Fruit fly (Drosophila melanogaster) whole organism: ENCODE results near the gene CG5196.

Experiments
- CG8478 ChIP-seq: fragments of >200 bp; optimal IDR thresholded peaks from 2 replicates; lab custom pipeline; 2018; ENCODE audit warnings: inconsistent platforms
- Dll ChIP-seq: fragments of >200 bp; optimal IDR thresholded peaks from 2 replicates; lab custom pipeline; 2017
- EcR ChIP-seq, 2 experiments: fragments of >200 bp; optimal IDR thresholded peaks; 2 replicates each; lab custom pipeline; 2017; ENCODE audit warnings: missing biosample characterization in 2 of 2, missing genetic modification characterization in 2 of 2, missing genetic modification reagents in 2 of 2
- pan ChIP-seq: fragments of >200 bp; optimal IDR thresholded peaks from 2 replicates; lab custom pipeline; 2017
- psq ChIP-seq: fragments of >200 bp; optimal IDR thresholded peaks from 2 replicates; lab custom pipeline; 2017
- usp ChIP-seq: fragments of >200 bp; optimal IDR thresholded peaks from 2 replicates; lab custom pipeline; 2017; ENCODE audit warnings: missing biosample characterization, missing genetic modification characterization, mixed read lengths

Gene CG5196

dm6 chr3R:12384274-12384673 is 23.8 kb upstream of the CG5196 start:
- TF ChIP-seq Dll (lab: Kevin White, UChicago) (no peak), pan (lab: Kevin White, UChicago) (no peak), EcR (GFP tag; optimal IDR thresholded peaks at IDR 0.05; lab: Kevin White, UChicago) (no peak), CG8478 (lab: Kevin White, UChicago) (no peak), psq (lab: Kevin White, UChicago) (no peak), usp (GFP tag; lab: Kevin White, UChicago) (no peak)

- TF ChIP-seq Dll (lab: Kevin White, UChicago) = no peak
- no peak for TF ChIP-seq CG8478 (lab: Kevin White, UChicago)
- no peak for TF ChIP-seq pan (lab: Kevin White, UChicago)
- no peak for TF ChIP-seq usp (GFP tag; lab: Kevin White, UChicago)
- TF ChIP-seq EcR (GFP tag; optimal IDR thresholded peaks at IDR 0.05; lab: Kevin White, UChicago) = no peak
- TF ChIP-seq psq (lab: Kevin White, UChicago) = no peak
Measured at dm6 chr3R:12385949-12386348, 22.2 kb upstream of the CG5196 start, which contains the start of gene Sol1. Sol1 (plus strand) TSS chr3R:12386249.

dm6 chr3R:12386965-12387364 is 21.2 kb upstream of the CG5196 start, which contains the start of gene CG33098:
CG33098 (plus strand) TSS chr3R:12387188.
- no peak for TF ChIP-seq pan (lab: Kevin White, UChicago)
- no peak for TF ChIP-seq CG8478 (lab: Kevin White, UChicago)
- no peak for TF ChIP-seq psq (lab: Kevin White, UChicago)
- TF ChIP-seq usp (GFP tag; lab: Kevin White, UChicago) = no peak
- TF ChIP-seq EcR (GFP tag; optimal IDR thresholded peaks at IDR 0.05; lab: Kevin White, UChicago) = no peak
- TF ChIP-seq Dll (lab: Kevin White, UChicago) = no peak

dm6 chr3R:12395880-12396279 is 12.2 kb upstream of the CG5196 start, which contains the start of the genes CG10096 and CG10097:
CG10096 (minus strand) TSS chr3R:12395980.
CG10097 (minus strand) TSS chr3R:12395980.
- no peak for TF ChIP-seq usp (GFP tag; lab: Kevin White, UChicago)
- no peak for TF ChIP-seq psq (lab: Kevin White, UChicago)
- TF ChIP-seq Dll (lab: Kevin White, UChicago) = no peak
- no peak for TF ChIP-seq pan (lab: Kevin White, UChicago)
- TF ChIP-seq CG8478 (lab: Kevin White, UChicago) = no peak
- no peak for TF ChIP-seq EcR (GFP tag; optimal IDR thresholded peaks at IDR 0.05; lab: Kevin White, UChicago)

- no peak for TF ChIP-seq usp (GFP tag; lab: Kevin White, UChicago)
- TF ChIP-seq psq (lab: Kevin White, UChicago) = no peak
- no peak for TF ChIP-seq EcR (GFP tag; optimal IDR thresholded peaks at IDR 0.05; lab: Kevin White, UChicago)
- TF ChIP-seq Dll (lab: Kevin White, UChicago) = no peak
- no peak for TF ChIP-seq CG8478 (lab: Kevin White, UChicago)
- no peak for TF ChIP-seq pan (lab: Kevin White, UChicago)
Measured at dm6 chr3R:12398054-12398453, 10.1 kb upstream of the CG5196 start.

dm6 chr3R:12398620-12399247 is 9.4 kb upstream of the CG5196 start, which contains the start of gene Cyp9f3:
Cyp9f3 (minus strand) TSS chr3R:12398929.
- TF ChIP-seq Dll (lab: Kevin White, UChicago) = no peak
- TF ChIP-seq EcR (GFP tag; optimal IDR thresholded peaks at IDR 0.05; lab: Kevin White, UChicago) = no peak
- no peak for TF ChIP-seq CG8478 (lab: Kevin White, UChicago)
- TF ChIP-seq pan (lab: Kevin White, UChicago) = no peak
- TF ChIP-seq usp (GFP tag; lab: Kevin White, UChicago) = no peak
- TF ChIP-seq psq (lab: Kevin White, UChicago) = no peak

dm6 chr3R:12401672-12402296 is 6.3 kb upstream of the CG5196 start, which contains the start of gene DNAlig3:
DNAlig3 (minus strand) TSS chr3R:12401839.
- no peak for TF ChIP-seq EcR (GFP tag; optimal IDR thresholded peaks at IDR 0.05; lab: Kevin White, UChicago)
- TF ChIP-seq CG8478 (lab: Kevin White, UChicago) = no peak
- TF ChIP-seq psq (lab: Kevin White, UChicago) = no peak
- no peak for TF ChIP-seq pan (lab: Kevin White, UChicago)

- TF ChIP-seq psq (lab: Kevin White, UChicago) = no peak
- no peak for TF ChIP-seq EcR (GFP tag; optimal IDR thresholded peaks at IDR 0.05; lab: Kevin White, UChicago)
- no peak for TF ChIP-seq Dll (lab: Kevin White, UChicago)
Measured at dm6 chr3R:12402935-12403334, 5.2 kb upstream of the CG5196 start.

- TF ChIP-seq psq (lab: Kevin White, UChicago) (no peak), EcR (GFP tag; optimal IDR thresholded peaks at IDR 0.05; lab: Kevin White, UChicago) (no peak), pan (lab: Kevin White, UChicago) (no peak), Dll (lab: Kevin White, UChicago) (no peak), usp (GFP tag; lab: Kevin White, UChicago) (no peak), CG8478 (lab: Kevin White, UChicago) (no peak)
Measured at dm6 chr3R:12405134-12405533, 3.0 kb upstream of the CG5196 start.

dm6 chr3R:12405928-12406234 is 2.2 kb upstream of the CG5196 start, which contains the start of gene Cyp9f2:
Cyp9f2 (minus strand) TSS chr3R:12406028.
- TF ChIP-seq pan (lab: Kevin White, UChicago) (no peak), usp (GFP tag; lab: Kevin White, UChicago) (no peak), CG8478 (lab: Kevin White, UChicago) (no peak), Dll (lab: Kevin White, UChicago) (no peak), psq (lab: Kevin White, UChicago) (no peak), EcR (GFP tag; optimal IDR thresholded peaks at IDR 0.05; lab: Kevin White, UChicago) (no peak)
